Worm (Caenorhabditis elegans) whole organism, mixed stage, embryonic: Measurements from ENCODE around the gene ins-37.

Experiments
- blmp-1 ChIP-seq: fragments of 150-350 bp; optimal IDR thresholded peaks from 2 replicates; lab custom pipeline; 2014; ENCODE audit warnings: missing biosample characterization, missing genetic modification characterization
- unc-39 ChIP-seq: fragments of 150-350 bp; optimal IDR thresholded peaks from 2 replicates; lab custom pipeline; 2014; ENCODE audit warnings: missing biosample characterization, missing genetic modification characterization
- unc-62 ChIP-seq: fragments of 150-350 bp; optimal IDR thresholded peaks from 2 replicates; lab custom pipeline; 2014; ENCODE audit warnings: missing biosample characterization, missing genetic modification reagents, missing genetic modification characterization

- TF ChIP-seq unc-39: no peak
- TF ChIP-seq blmp-1 (tag; lab: Kevin White, UChicago): no peak
- no peak for TF ChIP-seq unc-62 (GFP tag; lab: Kevin White, UChicago)
These were observed 7.3 kb downstream of the ins-37 start, which contains the start of gene his-42 for ce11 chrII:13828597-13828996.
